Worm (Caenorhabditis elegans) whole organism, L2 larva: ENCODE data around the gene srd-47.

ENCODE experiments used
- R02D3.7 ChIP-seq: fragments of 150-350 bp; optimal IDR thresholded peaks from 2 replicates; lab custom pipeline; 2014; ENCODE audit warnings: missing biosample characterization, missing genetic modification characterization
- Y55F3AM.14 ChIP-seq: fragments of 200-800 bp; sonication (Bioruptor generic); optimal IDR thresholded peaks from 2 replicates; lab custom pipeline; 2018; ENCODE audit warnings: mild to moderate bottlenecking, missing genetic modification characterization, missing compliant biosample characterization
- ceh-16 ChIP-seq: fragments of 150-350 bp; optimal IDR thresholded peaks from 2 replicates; lab custom pipeline; 2014; ENCODE audit warnings: missing biosample characterization, missing genetic modification characterization
- ceh-82 ChIP-seq: fragments of 150-350 bp; optimal IDR thresholded peaks from 2 replicates; lab custom pipeline; 2014; ENCODE audit warnings: missing biosample characterization, missing genetic modification characterization
- egl-27 ChIP-seq: sonication (generic microtip); optimal IDR thresholded peaks from 3 replicates; lab custom pipeline; 2017; ENCODE audit warnings: missing biosample characterization, missing genetic modification reagents, missing genetic modification characterization
- fos-1 ChIP-seq: fragments of 150-350 bp; optimal IDR thresholded peaks from 2 replicates; lab custom pipeline; 2014; ENCODE audit warnings: missing biosample characterization, missing genetic modification characterization
- gmeb-1 ChIP-seq: fragments of 150-350 bp; optimal IDR thresholded peaks from 2 replicates; lab custom pipeline; 2014; ENCODE audit warnings: missing biosample characterization, missing genetic modification characterization
- lin-39 ChIP-seq: fragments of 150-350 bp; optimal IDR thresholded peaks from 2 replicates; lab custom pipeline; 2014; ENCODE audit warnings: missing biosample characterization, missing genetic modification reagents, missing genetic modification characterization
- lsy-2 ChIP-seq, 2 experiments: fragments of 150-350 bp in 1 of 2; sonication (generic microtip) in 1 of 2; optimal IDR thresholded peaks; 2 replicates each; lab custom pipeline; 2014 to 2017; ENCODE audit warnings: missing biosample characterization in 2 of 2, missing genetic modification characterization in 2 of 2
- nhr-11 ChIP-seq: fragments of 150-350 bp; optimal IDR thresholded peaks from 2 replicates; lab custom pipeline; 2014; ENCODE audit warnings: missing biosample characterization, missing genetic modification characterization
- nhr-237 ChIP-seq: fragments of 150-350 bp; optimal IDR thresholded peaks from 2 replicates; lab custom pipeline; 2014; ENCODE audit warnings: missing biosample characterization, missing genetic modification characterization
- nhr-77 ChIP-seq: fragments of 150-350 bp; optimal IDR thresholded peaks from 2 replicates; lab custom pipeline; 2014; ENCODE audit warnings: missing biosample characterization, missing genetic modification characterization
- zag-1 ChIP-seq: fragments of 150-350 bp; optimal IDR thresholded peaks from 2 replicates; lab custom pipeline; 2014; ENCODE audit warnings: missing biosample characterization, missing genetic modification characterization
- ztf-11 ChIP-seq: sonication (generic microtip); optimal IDR thresholded peaks from 2 replicates; lab custom pipeline; 2017; ENCODE audit warnings: missing biosample characterization, missing genetic modification characterization

DNA sequence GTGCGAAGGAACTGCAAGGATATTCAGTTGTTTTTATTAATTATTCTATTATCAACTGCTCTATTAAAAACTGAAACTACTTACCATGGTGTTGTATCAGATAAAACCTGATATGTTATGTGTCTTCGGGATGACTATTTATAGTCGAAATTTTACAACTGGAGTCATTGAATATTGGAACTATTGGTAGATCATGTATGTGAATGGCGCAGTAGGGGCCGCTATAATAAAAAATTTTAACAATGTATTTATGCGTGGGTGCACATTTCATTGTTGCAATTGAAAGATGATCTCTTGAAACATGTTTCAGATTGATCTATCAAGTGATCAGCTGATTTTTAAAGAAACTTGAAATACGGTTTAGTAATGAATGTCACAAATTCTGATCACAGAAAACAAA is 25.5 kb downstream of the srd-47 start, which contains the start of gene nspc-14:
- TF ChIP-seq nhr-77 (tag; lab: Kevin White, UChicago) = no peak
- no peak for TF ChIP-seq lin-39 (tag; lab: Kevin White, UChicago)
- no peak for TF ChIP-seq ceh-16 (tag; lab: Kevin White, UChicago)
- TF ChIP-seq Y55F3AM.14 = no peak
- no peak for TF ChIP-seq nhr-11 (tag; lab: Kevin White, UChicago)
- no peak for TF ChIP-seq lsy-2 (tag; optimal IDR thresholded peaks at IDR 0.05; lab: Kevin White, UChicago)
- TF ChIP-seq egl-27 = no peak
- no peak for TF ChIP-seq R02D3.7 (tag; lab: Kevin White, UChicago)
- no peak for TF ChIP-seq gmeb-1
- TF ChIP-seq ceh-82 (tag; lab: Kevin White, UChicago) = no peak
- no peak for TF ChIP-seq nhr-237 (tag; lab: Kevin White, UChicago)
- no peak for TF ChIP-seq fos-1 (tag; lab: Kevin White, UChicago)
- TF ChIP-seq zag-1 (tag; lab: Kevin White, UChicago) = no peak
- no peak for TF ChIP-seq ztf-11 (tag; lab: Kevin White, UChicago)
